Fruit fly (Drosophila melanogaster) whole organism, embryonic: Measurements from ENCODE around the gene CG44836.

Source experiments
- CG10979 ChIP-seq: fragments of 200-800 bp; sonication (Bioruptor generic); optimal IDR thresholded peaks from 2 replicates; lab custom pipeline; 2018; ENCODE audit warnings: missing biosample characterization, mild to moderate bottlenecking, missing genetic modification characterization, moderate library complexity
- CG12391 ChIP-seq: fragments of 200-800 bp; sonication (Bioruptor generic); optimal IDR thresholded peaks from 3 replicates; lab custom pipeline; 2018; ENCODE audit warnings: missing biosample characterization, mild to moderate bottlenecking, missing genetic modification characterization, moderate library complexity
- CG12659 ChIP-seq: fragments of 200-800 bp; sonication (Bioruptor generic); optimal IDR thresholded peaks from 3 replicates; lab custom pipeline; 2017; ENCODE audit warnings: mild to moderate bottlenecking, missing biosample characterization, missing genetic modification reagents, missing genetic modification characterization
- CG14710 ChIP-seq: fragments of 200-800 bp; sonication (Bioruptor generic); optimal IDR thresholded peaks from 3 replicates; lab custom pipeline; 2019; ENCODE audit warnings: missing biosample characterization, mild to moderate bottlenecking, missing genetic modification characterization, moderate library complexity
- CG1647 ChIP-seq: fragments of 200-800 bp; sonication (Bioruptor generic); optimal IDR thresholded peaks from 3 replicates; lab custom pipeline; 2016; ENCODE audit warnings: missing biosample characterization, missing genetic modification characterization
- CG17359 ChIP-seq: fragments of 200-800 bp; sonication (Bioruptor generic); optimal IDR thresholded peaks from 3 replicates; lab custom pipeline; 2018; ENCODE audit warnings: missing biosample characterization, mild to moderate bottlenecking, missing genetic modification characterization, moderate library complexity
- CG17802 ChIP-seq: fragments of 200-800 bp; sonication (Bioruptor generic); optimal IDR thresholded peaks from 2 replicates; lab custom pipeline; 2018; ENCODE audit warnings: missing biosample characterization, mild to moderate bottlenecking, missing genetic modification characterization, moderate library complexity
- CG1792 ChIP-seq: fragments of 200-800 bp; sonication (Bioruptor generic); optimal IDR thresholded peaks from 2 replicates; lab custom pipeline; 2016; ENCODE audit warnings: missing biosample characterization, missing genetic modification characterization
- CG2875 ChIP-seq: fragments of 200-800 bp; sonication (Bioruptor generic); optimal IDR thresholded peaks from 2 replicates; lab custom pipeline; 2017; ENCODE audit warnings: missing biosample characterization, mild to moderate bottlenecking, missing genetic modification characterization, missing genetic modification reagents
- CG30431 ChIP-seq: fragments of 200-800 bp; sonication (Bioruptor generic); optimal IDR thresholded peaks from 2 replicates; lab custom pipeline; 2017; ENCODE audit warnings: missing biosample characterization, missing genetic modification characterization
- CG34224 ChIP-seq: fragments of 200-800 bp; sonication (Bioruptor generic); IDR thresholded peaks from 3 replicates; pipeline ENCODE4 v1.3.6; 2022; ENCODE audit warnings: missing biosample characterization, missing genetic modification characterization; ENCODE audit not compliant: partially characterized antibody
- CG5180 ChIP-seq: fragments of 200-800 bp; sonication (Bioruptor generic); optimal IDR thresholded peaks from 3 replicates; lab custom pipeline; 2017; ENCODE audit warnings: missing biosample characterization, missing genetic modification characterization, mild to moderate bottlenecking, moderate library complexity, missing genetic modification reagents
- CG6254 ChIP-seq: fragments of 200-800 bp; sonication (Bioruptor generic); optimal IDR thresholded peaks from 3 replicates; lab custom pipeline; 2017; ENCODE audit warnings: mild to moderate bottlenecking, missing biosample characterization, missing genetic modification reagents, missing genetic modification characterization
- CG6683 ChIP-seq: fragments of 200-800 bp; sonication (Bioruptor generic); optimal IDR thresholded peaks from 2 replicates; lab custom pipeline; 2017; ENCODE audit warnings: missing biosample characterization, mild to moderate bottlenecking, missing genetic modification characterization, missing genetic modification reagents
- CG6689 ChIP-seq: fragments of 200-800 bp; sonication (Bioruptor generic); IDR thresholded peaks from 2 replicates; pipeline ENCODE4 v1.3.6; 2022; ENCODE audit warnings: missing biosample characterization, missing genetic modification characterization
- CG6765 ChIP-seq: fragments of 200-800 bp; sonication (Bioruptor generic); optimal IDR thresholded peaks from 3 replicates; lab custom pipeline; 2017; ENCODE audit warnings: missing biosample characterization, mild to moderate bottlenecking, missing genetic modification characterization
- CG6813 ChIP-seq: fragments of 200-800 bp; sonication (Bioruptor generic); optimal IDR thresholded peaks from 2 replicates; lab custom pipeline; 2017; ENCODE audit warnings: missing biosample characterization, missing genetic modification characterization, mild to moderate bottlenecking, moderate library complexity, missing genetic modification reagents
- CG7271 ChIP-seq: fragments of 200-800 bp; sonication (Bioruptor generic); optimal IDR thresholded peaks from 2 replicates; lab custom pipeline; 2018; ENCODE audit warnings: missing biosample characterization, mild to moderate bottlenecking, missing genetic modification characterization, moderate library complexity
- CG7963 ChIP-seq: fragments of 200-800 bp; sonication (Bioruptor generic); IDR thresholded peaks from 3 replicates; pipeline ENCODE4 v1.3.6; 2022; ENCODE audit warnings: missing biosample characterization, missing genetic modification characterization; ENCODE audit not compliant: partially characterized antibody
- CG8478 ChIP-seq: fragments of >200 bp; optimal IDR thresholded peaks from 2 replicates; lab custom pipeline; 2018
- CG9727 ChIP-seq: fragments of 200-800 bp; sonication (Bioruptor generic); optimal IDR thresholded peaks from 3 replicates; lab custom pipeline; 2017; ENCODE audit warnings: missing biosample characterization, mild to moderate bottlenecking, missing genetic modification characterization
- CHES-1-like ChIP-seq: fragments of 200-800 bp; sonication (Bioruptor generic); optimal IDR thresholded peaks from 2 replicates; lab custom pipeline; 2016; ENCODE audit warnings: missing biosample characterization, missing genetic modification characterization
- D19B ChIP-seq: fragments of 200-800 bp; sonication (Bioruptor generic); optimal IDR thresholded peaks from 2 replicates; lab custom pipeline; 2017; ENCODE audit warnings: missing biosample characterization, mild to moderate bottlenecking, missing genetic modification characterization
- Dek ChIP-seq: fragments of 200-800 bp; sonication (Bioruptor generic); optimal IDR thresholded peaks from 3 replicates; lab custom pipeline; 2019; ENCODE audit warnings: missing biosample characterization, mild to moderate bottlenecking, missing genetic modification characterization, moderate library complexity
- Eip74EF ChIP-seq, 2 experiments: fragments of 200-800 bp in 1 of 2; fragments of >200 bp in 1 of 2; sonication (Bioruptor generic) in 1 of 2; optimal IDR thresholded peaks; 2 replicates each; lab custom pipeline; 2017 to 2019; ENCODE audit warnings: missing biosample characterization in 2 of 2, missing genetic modification characterization in 2 of 2, mild to moderate bottlenecking in 1 of 2, moderate library complexity in 1 of 2
- Fer1 ChIP-seq: fragments of 200-800 bp; sonication (Bioruptor generic); optimal IDR thresholded peaks from 2 replicates; lab custom pipeline; 2017; ENCODE audit warnings: missing biosample characterization, mild to moderate bottlenecking, missing genetic modification characterization
- HHEX ChIP-seq: fragments of 200-800 bp; sonication (Bioruptor generic); optimal IDR thresholded peaks from 3 replicates; lab custom pipeline; 2017; ENCODE audit warnings: missing biosample characterization, mild to moderate bottlenecking, missing genetic modification characterization, missing genetic modification reagents
- HmgD ChIP-seq: fragments of 200-800 bp; sonication (Bioruptor generic); optimal IDR thresholded peaks from 3 replicates; lab custom pipeline; 2016; ENCODE audit warnings: missing biosample characterization, missing genetic modification characterization
- Lim3 ChIP-seq: fragments of 200-800 bp; sonication (Bioruptor generic); IDR thresholded peaks from 2 replicates; pipeline ENCODE4 v1.3.6; 2022; ENCODE audit warnings: missing biosample characterization, missing genetic modification characterization
- Max ChIP-seq: fragments of 200-800 bp; sonication (Bioruptor generic); optimal IDR thresholded peaks from 2 replicates; lab custom pipeline; 2016; ENCODE audit warnings: missing biosample characterization, mild to moderate bottlenecking, missing genetic modification characterization
- NFAT ChIP-seq: fragments of 200-800 bp; sonication (Bioruptor generic); IDR thresholded peaks from 2 replicates; pipeline ENCODE4 v1.3.6; 2022; ENCODE audit warnings: missing biosample characterization, missing genetic modification characterization
- NK7.1 ChIP-seq: fragments of 200-800 bp; sonication (Bioruptor generic); optimal IDR thresholded peaks from 3 replicates; lab custom pipeline; 2016; ENCODE audit warnings: missing biosample characterization, missing genetic modification characterization
- Oli ChIP-seq: fragments of 200-800 bp; sonication (Bioruptor generic); optimal IDR thresholded peaks from 2 replicates; lab custom pipeline; 2018; ENCODE audit warnings: missing biosample characterization, mild to moderate bottlenecking, missing genetic modification characterization, moderate library complexity
- Scr ChIP-seq: fragments of 200-800 bp; sonication (Bioruptor generic); IDR thresholded peaks from 2 replicates; pipeline ENCODE4 v1.3.6; 2022; ENCODE audit warnings: missing biosample characterization, missing genetic modification characterization; ENCODE audit not compliant: partially characterized antibody
- Sox100B ChIP-seq: fragments of 200-800 bp; sonication (Bioruptor generic); optimal IDR thresholded peaks from 3 replicates; lab custom pipeline; 2018; ENCODE audit warnings: missing biosample characterization, mild to moderate bottlenecking, missing genetic modification characterization
- ap ChIP-seq: fragments of 200-800 bp; sonication (Bioruptor generic); IDR thresholded peaks from 2 replicates; pipeline ENCODE4 v1.3.6; 2022; ENCODE audit warnings: missing biosample characterization, missing genetic modification characterization
- bsh ChIP-seq, 2 experiments: fragments of 200-800 bp; sonication (Bioruptor generic); optimal IDR thresholded peaks; 2 replicates each; lab custom pipeline; 2017 to 2018; ENCODE audit warnings: mild to moderate bottlenecking in 2 of 2, missing biosample characterization in 2 of 2, missing genetic modification characterization in 2 of 2, moderate library complexity in 1 of 2
- cas ChIP-seq: fragments of 200-800 bp; sonication (Bioruptor generic); IDR thresholded peaks from 2 replicates; pipeline ENCODE4 v1.3.6; 2022; ENCODE audit warnings: missing biosample characterization, missing genetic modification characterization
- chn ChIP-seq: fragments of 200-800 bp; sonication (Bioruptor generic); optimal IDR thresholded peaks from 2 replicates; lab custom pipeline; 2016; ENCODE audit warnings: missing biosample characterization, missing genetic modification characterization
- da ChIP-seq: fragments of 200-800 bp; sonication (Bioruptor generic); optimal IDR thresholded peaks from 2 replicates; lab custom pipeline; 2016; ENCODE audit warnings: missing biosample characterization, missing genetic modification characterization
- dpn ChIP-seq, 2 experiments: fragments of 200-800 bp; sonication (Bioruptor generic); optimal IDR thresholded peaks; 3 replicates each; lab custom pipeline; 2016; ENCODE audit warnings: missing biosample characterization in 2 of 2, missing genetic modification characterization in 2 of 2
- gsb-n ChIP-seq: fragments of 200-800 bp; sonication (Bioruptor generic); optimal IDR thresholded peaks from 3 replicates; lab custom pipeline; 2018; ENCODE audit warnings: missing biosample characterization, mild to moderate bottlenecking, missing genetic modification characterization
- ham ChIP-seq: fragments of 200-800 bp; sonication (Bioruptor generic); IDR thresholded peaks from 2 replicates; pipeline ENCODE4 v1.3.6; 2022; ENCODE audit warnings: missing biosample characterization, missing genetic modification characterization
- ken ChIP-seq: fragments of 200-800 bp; sonication (Bioruptor generic); IDR thresholded peaks from 3 replicates; pipeline ENCODE4 v1.3.6; 2022; ENCODE audit warnings: missing biosample characterization, missing genetic modification characterization
- knrl ChIP-seq: fragments of 200-800 bp; sonication (Bioruptor generic); IDR thresholded peaks from 3 replicates; pipeline ENCODE4 v1.3.6; 2022; ENCODE audit warnings: missing biosample characterization, missing genetic modification characterization; ENCODE audit not compliant: partially characterized antibody
- nerfin-1 ChIP-seq: fragments of 200-800 bp; sonication (Bioruptor generic); optimal IDR thresholded peaks from 3 replicates; lab custom pipeline; 2019; ENCODE audit warnings: missing biosample characterization, mild to moderate bottlenecking, missing genetic modification characterization, moderate library complexity
- slp2 ChIP-seq: fragments of 200-800 bp; sonication (Bioruptor generic); optimal IDR thresholded peaks from 2 replicates; lab custom pipeline; 2016; ENCODE audit warnings: missing biosample characterization, missing genetic modification characterization
- stc ChIP-seq: fragments of 200-800 bp; sonication (Bioruptor generic); IDR thresholded peaks from 2 replicates; pipeline ENCODE4 v1.3.6; 2022; ENCODE audit warnings: missing biosample characterization, missing genetic modification characterization
- toy ChIP-seq: fragments of 200-800 bp; sonication (Bioruptor generic); IDR thresholded peaks from 2 replicates; pipeline ENCODE4 v1.3.6; 2022; ENCODE audit warnings: missing biosample characterization, missing genetic modification characterization
- usp ChIP-seq: fragments of >200 bp; optimal IDR thresholded peaks from 2 replicates; lab custom pipeline; 2017; ENCODE audit warnings: missing biosample characterization, missing genetic modification characterization

The CG44836 gene

dm6 chr3L:16411566-16411965 is 11.5 kb upstream of the CG44836 start, which contains the start of gene fax (continued):
- peak in 1 of 2 experiments; percentile 66 for TF ChIP-seq bsh (GFP tag; optimal IDR thresholded peaks at IDR 0.05; lab: Kevin White, UChicago)
- TF ChIP-seq CG17802 (tag; lab: Kevin White, UChicago): no peak
- TF ChIP-seq CG17359 (tag; lab: Kevin White, UChicago): no peak
- TF ChIP-seq CG6254 (GFP tag; lab: Kevin White, UChicago): peak; percentile 23
- peak; percentile 43 for TF ChIP-seq CG7271 (tag; lab: Kevin White, UChicago)
- TF ChIP-seq stc (GFP tag; lab: Robert Waterston, UW): peak; percentile 54; the same call in 1 of the 2 replicates
- peak; percentile 9 for TF ChIP-seq chn (GFP tag; lab: Kevin White, UChicago)
- TF ChIP-seq NK7.1: no peak
- TF ChIP-seq ham (GFP tag; lab: Robert Waterston, UW): no peak
- no peak for TF ChIP-seq CHES-1-like (GFP tag; lab: Kevin White, UChicago)
- TF ChIP-seq CG2875: no peak
- TF ChIP-seq D19B (GFP tag; lab: Kevin White, UChicago): no peak
- TF ChIP-seq Oli (tag; lab: Kevin White, UChicago): no peak
- peak; percentile 69 for TF ChIP-seq CG12659 (GFP tag; lab: Kevin White, UChicago)
- peak; percentile 15 for TF ChIP-seq CG9727
- TF ChIP-seq knrl (GFP tag; lab: Robert Waterston, UW): no peak
- peak; percentile 47 for TF ChIP-seq CG12391 (tag; lab: Kevin White, UChicago)
- TF ChIP-seq Max: no peak
- no peak for TF ChIP-seq CG6813 (GFP tag; lab: Kevin White, UChicago)
- no peak for TF ChIP-seq Dek (tag; lab: Kevin White, UChicago)
- peak; percentile 44 for TF ChIP-seq Fer1 (GFP tag; lab: Kevin White, UChicago)
- no peak for TF ChIP-seq toy (GFP tag; lab: Robert Waterston, UW)
- TF ChIP-seq HmgD (GFP tag; lab: Kevin White, UChicago): no peak
- no peak for TF ChIP-seq ap
- peak in 1 of 2 experiments; percentile 27 for TF ChIP-seq Eip74EF (GFP tag; optimal IDR thresholded peaks at IDR 0.05; lab: Kevin White, UChicago)
- TF ChIP-seq Lim3 (GFP tag; lab: Robert Waterston, UW): no peak
- TF ChIP-seq Scr (GFP tag; lab: Robert Waterston, UW): no peak
- no peak for TF ChIP-seq HHEX (GFP tag; lab: Kevin White, UChicago)
- TF ChIP-seq CG10979 (tag; lab: Kevin White, UChicago): peak; percentile 41
- TF ChIP-seq slp2 (GFP tag; lab: Kevin White, UChicago): no peak
- no peak for TF ChIP-seq da (GFP tag; lab: Kevin White, UChicago)
- no peak for TF ChIP-seq CG8478 (lab: Kevin White, UChicago)
- TF ChIP-seq nerfin-1 (tag; lab: Kevin White, UChicago): peak; percentile 45
- peak; percentile 61 for TF ChIP-seq CG34224 (GFP tag; lab: Robert Waterston, UW)
- no peak for TF ChIP-seq ken (GFP tag; lab: Robert Waterston, UW)
- TF ChIP-seq CG1647 (GFP tag; lab: Kevin White, UChicago): no peak
- peak; percentile 30 for TF ChIP-seq CG6765 (GFP tag; lab: Kevin White, UChicago)
- no peak for TF ChIP-seq cas (GFP tag; lab: Robert Waterston, UW)
- TF ChIP-seq CG7963: no peak
- TF ChIP-seq CG1792 (GFP tag; lab: Kevin White, UChicago): no peak
- no peak for TF ChIP-seq CG6689 (GFP tag; lab: Robert Waterston, UW)
- peak; percentile 75 for TF ChIP-seq gsb-n (tag; lab: Kevin White, UChicago)
- no peak for TF ChIP-seq CG30431 (GFP tag; lab: Kevin White, UChicago)
- no peak for TF ChIP-seq Sox100B (GFP tag; lab: Kevin White, UChicago)
- TF ChIP-seq usp (GFP tag; lab: Kevin White, UChicago): no peak
- TF ChIP-seq dpn (GFP tag; optimal IDR thresholded peaks at IDR 0.05; lab: Kevin White, UChicago): peak in 1 of 2 experiments; percentile 10
- TF ChIP-seq CG6683 (GFP tag; lab: Kevin White, UChicago): no peak
- no peak for TF ChIP-seq NFAT (GFP tag; lab: Robert Waterston, UW)
- peak; percentile 87 for TF ChIP-seq CG14710
- TF ChIP-seq CG5180 (GFP tag; lab: Kevin White, UChicago): no peak
